Fruit fly (Drosophila melanogaster) whole organism, embryonic: ENCODE data around the gene jv.

Experiments
- Ada2b ChIP-seq: fragments of 200-800 bp; sonication (Bioruptor generic); IDR thresholded peaks from 2 replicates; pipeline ENCODE4 v1.3.6; 2022; ENCODE audit warnings: missing biosample characterization, missing genetic modification characterization
- Atf-2 ChIP-seq: fragments of 200-800 bp; sonication (Bioruptor generic); optimal IDR thresholded peaks from 2 replicates; lab custom pipeline; 2016; ENCODE audit warnings: missing biosample characterization, missing genetic modification characterization
- CG10979 ChIP-seq: fragments of 200-800 bp; sonication (Bioruptor generic); optimal IDR thresholded peaks from 2 replicates; lab custom pipeline; 2018; ENCODE audit warnings: missing biosample characterization, mild to moderate bottlenecking, missing genetic modification characterization, moderate library complexity
- CG11085 ChIP-seq: fragments of 200-800 bp; sonication (Bioruptor generic); IDR thresholded peaks from 2 replicates; pipeline ENCODE4 v1.3.6; 2022; ENCODE audit warnings: missing biosample characterization, missing genetic modification characterization
- CG11695 ChIP-seq: fragments of 200-800 bp; sonication (Bioruptor generic); IDR thresholded peaks from 3 replicates; pipeline ENCODE4 v1.3.6; 2022; ENCODE audit warnings: missing biosample characterization, missing genetic modification characterization
- CG12391 ChIP-seq: fragments of 200-800 bp; sonication (Bioruptor generic); optimal IDR thresholded peaks from 3 replicates; lab custom pipeline; 2018; ENCODE audit warnings: missing biosample characterization, mild to moderate bottlenecking, missing genetic modification characterization, moderate library complexity
- CG13624 ChIP-seq: fragments of 200-800 bp; sonication (Bioruptor generic); optimal IDR thresholded peaks from 2 replicates; lab custom pipeline; 2016; ENCODE audit warnings: missing biosample characterization, missing genetic modification characterization
- CG14667 ChIP-seq: fragments of 200-800 bp; sonication (Bioruptor generic); IDR thresholded peaks from 2 replicates; pipeline ENCODE4 v1.3.6; 2022; ENCODE audit warnings: missing biosample characterization, missing genetic modification characterization
- CG1647 ChIP-seq: fragments of 200-800 bp; sonication (Bioruptor generic); optimal IDR thresholded peaks from 3 replicates; lab custom pipeline; 2016; ENCODE audit warnings: missing biosample characterization, missing genetic modification characterization
- CG16779 ChIP-seq: fragments of 200-800 bp; sonication (Bioruptor generic); IDR thresholded peaks from 2 replicates; pipeline ENCODE4 v1.3.6; 2022; ENCODE audit warnings: missing biosample characterization, missing genetic modification characterization
- CG16813 ChIP-seq: fragments of 200-800 bp; sonication (Bioruptor generic); IDR thresholded peaks from 3 replicates; pipeline ENCODE4 v1.3.6; 2022; ENCODE audit warnings: missing biosample characterization, missing genetic modification characterization; ENCODE audit not compliant: partially characterized antibody
- CG18476 ChIP-seq: fragments of 200-800 bp; sonication (Bioruptor generic); optimal IDR thresholded peaks from 2 replicates; lab custom pipeline; 2016; ENCODE audit warnings: missing biosample characterization, mild to moderate bottlenecking, missing genetic modification characterization
- CG2678 ChIP-seq: fragments of 200-800 bp; sonication (Bioruptor generic); optimal IDR thresholded peaks from 3 replicates; lab custom pipeline; 2019; ENCODE audit warnings: missing biosample characterization, mild to moderate bottlenecking, missing genetic modification characterization, moderate library complexity
- CG31388 ChIP-seq: fragments of 200-800 bp; sonication (Bioruptor generic); optimal IDR thresholded peaks from 2 replicates; lab custom pipeline; 2016; ENCODE audit warnings: missing biosample characterization, missing genetic modification characterization
- CG34376 ChIP-seq: fragments of 200-800 bp; sonication (Bioruptor generic); optimal IDR thresholded peaks from 2 replicates; lab custom pipeline; 2018; ENCODE audit warnings: missing biosample characterization, mild to moderate bottlenecking, missing genetic modification characterization
- CG3726 ChIP-seq: fragments of 200-800 bp; sonication (Bioruptor generic); IDR thresholded peaks from 3 replicates; pipeline ENCODE4, ENCODE4 v1.3.6; 2022; ENCODE audit warnings: missing biosample characterization, missing genetic modification characterization
- CG4854 ChIP-seq: fragments of 200-800 bp; sonication (Bioruptor generic); optimal IDR thresholded peaks from 2 replicates; lab custom pipeline; 2016; ENCODE audit warnings: missing biosample characterization, missing genetic modification characterization, inconsistent platforms
- CG5180 ChIP-seq: fragments of 200-800 bp; sonication (Bioruptor generic); optimal IDR thresholded peaks from 3 replicates; lab custom pipeline; 2017; ENCODE audit warnings: missing biosample characterization, missing genetic modification characterization, mild to moderate bottlenecking, moderate library complexity, missing genetic modification reagents
- CG8089 ChIP-seq: fragments of 200-800 bp; sonication (Bioruptor generic); optimal IDR thresholded peaks from 3 replicates; lab custom pipeline; 2016; ENCODE audit warnings: missing biosample characterization, missing genetic modification characterization
- D ChIP-seq, 2 experiments: fragments of 200-800 bp in 1 of 2; fragments of >200 bp in 1 of 2; sonication (Bioruptor generic) in 1 of 2; optimal IDR thresholded peaks; 2 replicates in 1 of 2; 3 replicates in 1 of 2; lab custom pipeline; 2017; ENCODE audit warnings: mild to moderate bottlenecking in 1 of 2, missing biosample characterization in 1 of 2, missing genetic modification characterization in 1 of 2, missing genetic modification reagents in 1 of 2
- D19B ChIP-seq: fragments of 200-800 bp; sonication (Bioruptor generic); optimal IDR thresholded peaks from 2 replicates; lab custom pipeline; 2017; ENCODE audit warnings: missing biosample characterization, mild to moderate bottlenecking, missing genetic modification characterization
- Dek ChIP-seq: fragments of 200-800 bp; sonication (Bioruptor generic); optimal IDR thresholded peaks from 3 replicates; lab custom pipeline; 2019; ENCODE audit warnings: missing biosample characterization, mild to moderate bottlenecking, missing genetic modification characterization, moderate library complexity
- Doc3 ChIP-seq: fragments of 200-800 bp; sonication (Bioruptor generic); IDR thresholded peaks from 3 replicates; pipeline ENCODE4 v1.3.6; 2022; ENCODE audit warnings: missing biosample characterization, missing genetic modification characterization; ENCODE audit not compliant: partially characterized antibody
- Ets97D ChIP-seq: fragments of 200-800 bp; sonication (Bioruptor generic); optimal IDR thresholded peaks from 3 replicates; lab custom pipeline; 2016; ENCODE audit warnings: missing biosample characterization, missing genetic modification characterization
- Fer1 ChIP-seq: fragments of 200-800 bp; sonication (Bioruptor generic); optimal IDR thresholded peaks from 2 replicates; lab custom pipeline; 2017; ENCODE audit warnings: missing biosample characterization, mild to moderate bottlenecking, missing genetic modification characterization
- Gsc ChIP-seq: fragments of 200-800 bp; sonication (Bioruptor generic); IDR thresholded peaks from 2 replicates; pipeline ENCODE4 v1.3.6; 2022; ENCODE audit warnings: missing biosample characterization, missing genetic modification characterization
- Jarid2 ChIP-seq: fragments of 200-800 bp; sonication (Bioruptor generic); optimal IDR thresholded peaks from 3 replicates; lab custom pipeline; 2017; ENCODE audit warnings: mild to moderate bottlenecking, missing biosample characterization, missing genetic modification reagents, missing genetic modification characterization
- Lim3 ChIP-seq: fragments of 200-800 bp; sonication (Bioruptor generic); IDR thresholded peaks from 2 replicates; pipeline ENCODE4 v1.3.6; 2022; ENCODE audit warnings: missing biosample characterization, missing genetic modification characterization
- Myb ChIP-seq: fragments of 200-800 bp; sonication (Bioruptor generic); optimal IDR thresholded peaks from 2 replicates; lab custom pipeline; 2016; ENCODE audit warnings: missing biosample characterization, missing genetic modification characterization
- Neu2 ChIP-seq: fragments of 200-800 bp; sonication (Bioruptor generic); optimal IDR thresholded peaks from 3 replicates; lab custom pipeline; 2016; ENCODE audit warnings: missing biosample characterization, missing genetic modification characterization, borderline replicate concordance
- Spps ChIP-seq: fragments of 200-800 bp; sonication (Bioruptor generic); optimal IDR thresholded peaks from 2 replicates; lab custom pipeline; 2018; ENCODE audit warnings: missing biosample characterization, mild to moderate bottlenecking, missing genetic modification characterization
- Taf1 ChIP-seq: fragments of 200-800 bp; sonication (Bioruptor generic); IDR thresholded peaks from 2 replicates; pipeline ENCODE4 v1.3.6; 2022; ENCODE audit warnings: missing biosample characterization, missing genetic modification characterization
- bigmax ChIP-seq: fragments of 200-800 bp; sonication (Bioruptor generic); optimal IDR thresholded peaks from 2 replicates; lab custom pipeline; 2018; ENCODE audit warnings: missing biosample characterization, mild to moderate bottlenecking, missing genetic modification characterization
- ci ChIP-seq: fragments of 200-800 bp; sonication (Bioruptor generic); IDR thresholded peaks from 3 replicates; pipeline ENCODE4 v1.3.6; 2022; ENCODE audit warnings: missing biosample characterization, missing genetic modification characterization
- crp ChIP-seq, 2 experiments: fragments of 200-800 bp; sonication (Bioruptor generic); optimal IDR thresholded peaks; 2 replicates in 1 of 2; 3 replicates in 1 of 2; lab custom pipeline; 2017; ENCODE audit warnings: missing biosample characterization in 2 of 2, missing genetic modification characterization in 2 of 2, mild to moderate bottlenecking in 1 of 2, moderate library complexity in 1 of 2
- danr ChIP-seq: fragments of 200-800 bp; sonication (Bioruptor generic); IDR thresholded peaks from 2 replicates; pipeline ENCODE4 v1.3.6; 2022; ENCODE audit warnings: missing biosample characterization, missing genetic modification characterization
- exex ChIP-seq: fragments of 200-800 bp; sonication (Bioruptor generic); optimal IDR thresholded peaks from 4 replicates; lab custom pipeline; 2018; ENCODE audit warnings: missing biosample characterization, mild to moderate bottlenecking, missing genetic modification characterization, moderate library complexity
- gce ChIP-seq: fragments of 200-800 bp; sonication (Bioruptor generic); IDR thresholded peaks from 3 replicates; pipeline ENCODE4 v1.3.6; 2022; ENCODE audit warnings: missing biosample characterization, missing genetic modification characterization
- h ChIP-seq: fragments of >200 bp; optimal IDR thresholded peaks from 2 replicates; lab custom pipeline; 2017
- hb ChIP-seq: fragments of 200-800 bp; sonication (Bioruptor generic); IDR thresholded peaks from 3 replicates; pipeline ENCODE4 v1.3.6; 2022; ENCODE audit warnings: missing biosample characterization, missing genetic modification characterization; ENCODE audit not compliant: partially characterized antibody
- jigr1 ChIP-seq: fragments of 200-800 bp; sonication (Bioruptor generic); IDR thresholded peaks from 3 replicates; pipeline ENCODE4 v1.3.6; 2022; ENCODE audit warnings: missing biosample characterization, missing genetic modification characterization
- jing ChIP-seq: fragments of 200-800 bp; sonication (Bioruptor generic); optimal IDR thresholded peaks from 2 replicates; lab custom pipeline; 2018; ENCODE audit warnings: missing biosample characterization, mild to moderate bottlenecking, missing genetic modification characterization
- ken ChIP-seq: fragments of 200-800 bp; sonication (Bioruptor generic); IDR thresholded peaks from 3 replicates; pipeline ENCODE4 v1.3.6; 2022; ENCODE audit warnings: missing biosample characterization, missing genetic modification characterization
- nerfin-1 ChIP-seq: fragments of 200-800 bp; sonication (Bioruptor generic); optimal IDR thresholded peaks from 3 replicates; lab custom pipeline; 2019; ENCODE audit warnings: missing biosample characterization, mild to moderate bottlenecking, missing genetic modification characterization, moderate library complexity
- nmo ChIP-seq: fragments of 200-800 bp; sonication (Bioruptor generic); optimal IDR thresholded peaks from 2 replicates; lab custom pipeline; 2018; ENCODE audit warnings: missing biosample characterization, mild to moderate bottlenecking, missing genetic modification characterization, moderate library complexity
- otp ChIP-seq: fragments of 200-800 bp; sonication (Bioruptor generic); IDR thresholded peaks from 3 replicates; pipeline ENCODE4, ENCODE4 v1.3.6; 2022; ENCODE audit warnings: missing biosample characterization, missing genetic modification characterization
- ranshi ChIP-seq: fragments of 200-800 bp; sonication (Bioruptor generic); IDR thresholded peaks from 2 replicates; pipeline ENCODE4 v1.3.6; 2022; ENCODE audit warnings: missing biosample characterization, missing genetic modification characterization
- slp2 ChIP-seq: fragments of 200-800 bp; sonication (Bioruptor generic); optimal IDR thresholded peaks from 2 replicates; lab custom pipeline; 2016; ENCODE audit warnings: missing biosample characterization, missing genetic modification characterization
- wdn ChIP-seq: fragments of 200-800 bp; sonication (Bioruptor generic); IDR thresholded peaks from 2 replicates; pipeline ENCODE4 v1.3.6; 2022; ENCODE audit warnings: missing biosample characterization, missing genetic modification characterization
- z ChIP-seq: fragments of 200-800 bp; sonication (Bioruptor generic); IDR thresholded peaks from 3 replicates; pipeline ENCODE4 v1.3.6; 2022; ENCODE audit warnings: missing biosample characterization, missing genetic modification characterization

jv gene

DNA sequence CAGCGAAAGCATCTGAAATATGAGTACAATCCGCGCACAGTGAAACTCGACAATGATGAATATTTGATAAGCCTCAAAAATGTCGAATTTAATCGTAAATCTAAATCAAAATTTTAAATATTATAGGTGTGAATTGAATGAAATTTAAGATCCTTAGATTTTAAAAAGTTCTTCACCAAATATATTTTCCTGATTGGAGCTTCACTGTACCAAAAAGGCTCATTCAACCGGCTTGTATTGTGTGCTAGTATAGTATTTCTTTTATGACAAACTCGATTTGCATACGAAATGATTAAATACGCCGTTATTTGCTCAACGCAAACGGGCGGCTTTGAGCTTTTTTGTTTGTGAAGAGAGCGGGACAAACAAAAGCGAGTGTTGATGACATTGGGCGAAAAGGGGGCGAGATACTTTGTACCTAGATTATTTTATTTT lies 36.3 kb downstream of the jv start (continued):
- TF ChIP-seq otp (GFP tag; lab: Robert Waterston, UW) (peak; percentile 61), Doc3 (GFP tag; lab: Robert Waterston, UW) (no peak), ranshi (GFP tag; lab: Robert Waterston, UW) (peak; percentile 82), nerfin-1 (tag; lab: Kevin White, UChicago) (peak; percentile 54), CG31388 (GFP tag; lab: Kevin White, UChicago) (peak; percentile 65), exex (tag; lab: Kevin White, UChicago) (peak; percentile 61), CG2678 (tag; lab: Kevin White, UChicago) (peak; percentile 92), CG3726 (GFP tag; lab: Robert Waterston, UW) (no peak), slp2 (GFP tag; lab: Kevin White, UChicago) (peak; percentile 43), Taf1 (peak; percentile 83), Dek (tag; lab: Kevin White, UChicago) (peak; percentile 88), danr (GFP tag; lab: Robert Waterston, UW) (peak; percentile 38; the same call in 1 of the 2 replicates), nmo (GFP tag; lab: Kevin White, UChicago) (peak; percentile 88), jigr1 (no peak; the same call in 2 of the 3 replicates), ci (GFP tag; lab: Robert Waterston, UW) (peak; percentile 93), Atf-2 (GFP tag; lab: Kevin White, UChicago) (peak; percentile 49), D (optimal IDR thresholded peaks at IDR 0.05; lab: Kevin White, UChicago) (no peak), D (GFP tag; optimal IDR thresholded peaks at IDR 0.05; lab: Kevin White, UChicago) (peak; percentile 55), Spps (tag; lab: Kevin White, UChicago) (peak; percentile 47), Lim3 (GFP tag; lab: Robert Waterston, UW) (no peak), CG13624 (GFP tag; lab: Kevin White, UChicago) (peak; percentile 89), Ada2b (GFP tag; lab: Robert Waterston, UW) (peak; percentile 87), ken (GFP tag; lab: Robert Waterston, UW) (peak; percentile 78; the same call in 1 of the 3 replicates), CG1647 (GFP tag; lab: Kevin White, UChicago) (peak; percentile 69), CG16779 (GFP tag; lab: Robert Waterston, UW) (peak; percentile 73; the same call in 1 of the 2 replicates), Gsc (GFP tag; lab: Robert Waterston, UW) (no peak), Ets97D (peak; percentile 52), CG14667 (GFP tag; lab: Robert Waterston, UW) (peak; percentile 80), CG12391 (peak; percentile 84), CG16813 (GFP tag; lab: Robert Waterston, UW) (no peak), Myb (GFP tag; lab: Kevin White, UChicago) (peak; percentile 51), Neu2 (GFP tag; lab: Kevin White, UChicago) (no peak), wdn (GFP tag; lab: Robert Waterston, UW) (peak; percentile 80), CG34376 (peak; percentile 80), Jarid2 (GFP tag; lab: Kevin White, UChicago) (peak; percentile 19), CG4854 (GFP tag; lab: Kevin White, UChicago) (peak; percentile 75), CG8089 (GFP tag; lab: Kevin White, UChicago) (peak; percentile 3), CG11085 (GFP tag; lab: Robert Waterston, UW) (peak; percentile 83; the same call in 1 of the 2 replicates), hb (GFP tag; lab: Robert Waterston, UW) (no peak), D19B (GFP tag; lab: Kevin White, UChicago) (peak; percentile 73), CG5180 (GFP tag; lab: Kevin White, UChicago) (peak; percentile 48), Fer1 (peak; percentile 86), bigmax (peak; percentile 3), z (GFP tag; lab: Robert Waterston, UW) (peak; percentile 78; the same call in 2 of the 3 replicates), gce (GFP tag; lab: Robert Waterston, UW) (peak; percentile 78), h (lab: Kevin White, UChicago) (no peak), CG18476 (GFP tag; lab: Kevin White, UChicago) (peak; percentile 74), CG11695 (GFP tag; lab: Robert Waterston, UW) (peak; percentile 90), jing (GFP tag; lab: Kevin White, UChicago) (peak; percentile 11), CG10979 (tag; lab: Kevin White, UChicago) (peak; percentile 71), crp (GFP tag; optimal IDR thresholded peaks at IDR 0.05; lab: Kevin White, UChicago) (no peak)
